Worm (Caenorhabditis elegans): Measurements from ENCODE around the gene fbxa-150.

Gene fbxa-150

DNA sequence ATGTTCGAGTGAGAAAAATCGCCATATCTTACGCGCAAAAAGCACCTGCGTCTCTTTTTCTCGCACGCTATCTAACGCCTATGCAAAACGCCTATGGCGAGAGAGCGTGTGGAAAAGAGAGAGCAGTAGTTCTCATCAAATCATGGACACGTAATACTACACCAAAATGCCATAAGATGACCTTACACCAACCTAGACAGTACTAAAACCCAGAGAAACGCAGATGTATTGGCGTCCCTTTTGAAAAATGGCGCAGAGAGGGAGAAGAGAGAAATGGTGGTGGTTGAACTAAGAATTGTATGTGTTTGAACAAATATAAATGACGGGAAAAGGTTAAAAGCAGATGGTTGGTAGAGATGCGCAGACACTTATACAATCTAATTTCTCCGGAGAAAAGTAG is 16.7 kb downstream of the fbxa-150 start, which contains the start of gene Y38H6C.16:
Gene Y38H6C.16 (minus strand): TSS at position 293 of the 400 bp plus-strand sequence.
- TF ChIP-seq nhr-237 (tag; optimal IDR thresholded peaks at IDR 0.05): no peak
- peak; percentile 49 for TF ChIP-seq nhr-25 (tag; optimal IDR thresholded peaks at IDR 0.05)

DNA sequence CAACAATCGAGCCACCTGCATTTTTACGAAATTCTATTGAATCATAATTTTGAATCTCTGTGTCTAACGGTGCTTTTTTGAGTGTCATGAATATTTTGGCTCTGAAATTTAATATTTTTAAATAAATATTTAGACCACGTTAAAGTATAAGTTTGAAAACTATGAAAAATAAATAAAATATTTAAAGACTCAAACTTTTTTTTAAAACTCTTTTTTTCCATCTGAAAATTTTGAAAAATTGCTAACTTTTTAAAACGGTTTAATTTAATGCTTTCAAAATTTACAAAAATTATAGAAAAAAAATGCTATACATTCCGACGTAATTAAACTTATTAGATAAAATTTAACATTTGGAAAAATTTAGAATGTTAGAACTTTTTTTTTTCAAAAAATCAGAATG is 21.7 kb downstream of the fbxa-150 start, which contains the start of gene slc-36.3:
Gene slc-36.3 (minus strand): TSS at position 101 of the 400 bp plus-strand sequence.
- TF ChIP-seq ztf-4 (tag; optimal IDR thresholded peaks at IDR 0.05) (no peak), unc-62 (GFP tag; optimal IDR thresholded peaks at IDR 0.05) (no peak), mdl-1 (tag; optimal IDR thresholded peaks at IDR 0.05) (no peak), nhr-237 (tag; optimal IDR thresholded peaks at IDR 0.05) (no peak), nhr-67 (tag; optimal IDR thresholded peaks at IDR 0.05) (no peak), zag-1 (tag; optimal IDR thresholded peaks at IDR 0.05) (no peak), elt-3 (tag; optimal IDR thresholded peaks at IDR 0.05) (no peak), fos-1 (tag; optimal IDR thresholded peaks at IDR 0.05) (no peak), ceh-28 (tag; optimal IDR thresholded peaks at IDR 0.05) (no peak), snpc-4 (tag; optimal IDR thresholded peaks at IDR 0.05) (no peak), aly-2 (tag; optimal IDR thresholded peaks at IDR 0.05) (no peak)

DNA sequence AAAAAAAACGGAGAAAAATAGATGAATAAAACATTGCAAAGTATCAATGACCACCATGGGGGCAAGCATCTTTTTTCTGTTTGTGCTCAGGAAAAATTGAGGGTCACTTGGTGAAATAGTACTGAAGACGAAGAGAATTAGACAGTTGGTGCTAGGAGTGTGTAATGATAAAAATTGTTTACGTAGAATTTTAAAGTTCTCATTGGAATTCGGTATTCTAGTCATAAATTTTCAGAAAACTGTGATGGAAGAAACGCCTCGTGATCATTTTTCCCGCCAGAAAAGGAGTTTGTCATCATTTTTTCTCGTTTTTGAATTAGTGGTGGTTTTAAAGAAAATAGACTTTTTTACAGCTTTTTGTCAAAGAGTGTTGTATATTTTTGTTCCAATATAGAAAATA is 22.2 kb downstream of the fbxa-150 start:
- TF ChIP-seq ceh-82 (tag; optimal IDR thresholded peaks at IDR 0.05) (no peak), elt-2 (tag; optimal IDR thresholded peaks at IDR 0.05) (peak; percentile 13), pha-4 (tag; optimal IDR thresholded peaks at IDR 0.05) (peak; percentile 16)

DNA sequence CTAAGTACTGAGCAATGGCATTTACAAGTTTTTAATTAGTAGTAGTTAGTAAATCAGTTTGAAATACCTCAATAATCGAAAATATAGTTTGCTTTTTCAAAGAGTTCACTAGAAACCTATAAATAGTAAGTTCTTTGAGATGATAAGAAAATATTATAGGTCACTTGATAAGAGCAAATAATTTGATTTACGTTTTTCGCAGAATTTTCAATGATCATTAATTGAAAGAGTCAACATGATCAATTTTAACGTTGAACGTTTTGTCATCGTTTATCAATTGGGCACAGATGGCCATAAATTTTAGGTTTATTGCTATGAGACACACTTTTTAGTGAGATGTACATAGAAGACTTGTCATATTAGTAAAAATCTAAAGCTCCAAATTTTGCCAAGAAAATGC is 23.3 kb downstream of the fbxa-150 start:
- TF ChIP-seq R02D3.7 (tag; optimal IDR thresholded peaks at IDR 0.05): no peak
- no peak for TF ChIP-seq tbx-2 (tag; optimal IDR thresholded peaks at IDR 0.05)
- no peak for TF ChIP-seq lin-39 (tag; optimal IDR thresholded peaks at IDR 0.05)
- peak; percentile 41 for TF ChIP-seq elt-2 (tag; optimal IDR thresholded peaks at IDR 0.05)
- peak; percentile 53 for TF ChIP-seq pha-4 (tag; optimal IDR thresholded peaks at IDR 0.05)
- TF ChIP-seq lin-15B (tag; optimal IDR thresholded peaks at IDR 0.05): no peak
- TF ChIP-seq pqm-1 (tag; optimal IDR thresholded peaks at IDR 0.05): peak; percentile 71

DNA sequence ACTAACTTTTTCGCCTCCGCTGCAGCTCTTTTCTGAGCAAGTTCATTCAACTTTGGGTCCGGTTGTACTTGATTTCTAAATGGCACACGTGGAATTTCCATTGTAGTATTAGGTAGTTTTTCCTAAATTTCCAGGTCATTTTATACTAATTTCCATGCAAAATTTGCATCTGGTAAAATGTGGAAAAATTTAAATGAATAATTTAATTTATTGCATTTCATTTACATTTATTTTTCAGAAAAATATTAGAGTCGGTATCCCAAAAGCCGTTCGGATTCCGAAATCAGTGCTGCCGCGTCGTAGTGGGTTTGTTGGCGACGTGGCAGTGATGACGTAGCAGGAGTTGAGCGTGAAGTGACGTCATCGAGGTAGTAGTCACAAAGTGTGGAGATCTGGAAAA is 24.6 kb downstream of the fbxa-150 start, which contains the start of gene Y38H6C.18:
Gene Y38H6C.18 (minus strand): TSS at position 101 of the 400 bp plus-strand sequence.
- no peak for TF ChIP-seq ceh-28 (tag; optimal IDR thresholded peaks at IDR 0.05)
- TF ChIP-seq skn-1 (tag; optimal IDR thresholded peaks at IDR 0.05): no peak
- TF ChIP-seq nhr-67 (tag; optimal IDR thresholded peaks at IDR 0.05): no peak
- TF ChIP-seq jun-1 (tag; optimal IDR thresholded peaks at IDR 0.05): no peak
- no peak for TF ChIP-seq lsy-12 (tag; optimal IDR thresholded peaks at IDR 0.05)
- no peak for TF ChIP-seq nhr-23 (tag; optimal IDR thresholded peaks at IDR 0.05)
- no peak for TF ChIP-seq pha-4 (tag; optimal IDR thresholded peaks at IDR 0.05)
- no peak for TF ChIP-seq lin-15B (tag; optimal IDR thresholded peaks at IDR 0.05)
- no peak for TF ChIP-seq egl-5 (tag; optimal IDR thresholded peaks at IDR 0.05)
- TF ChIP-seq ceh-9 (tag; optimal IDR thresholded peaks at IDR 0.05): no peak
- no peak for TF ChIP-seq snpc-4 (tag; optimal IDR thresholded peaks at IDR 0.05)
- TF ChIP-seq nhr-28 (tag; optimal IDR thresholded peaks at IDR 0.05): no peak
- no peak for TF ChIP-seq ceh-82 (tag; optimal IDR thresholded peaks at IDR 0.05)
- no peak for TF ChIP-seq ama-1 (optimal IDR thresholded peaks at IDR 0.05)
- no peak for TF ChIP-seq elt-3 (tag; optimal IDR thresholded peaks at IDR 0.05)
- TF ChIP-seq mml-1 (tag; optimal IDR thresholded peaks at IDR 0.05): no peak
- no peak for TF ChIP-seq aly-2 (tag; optimal IDR thresholded peaks at IDR 0.05)

DNA sequence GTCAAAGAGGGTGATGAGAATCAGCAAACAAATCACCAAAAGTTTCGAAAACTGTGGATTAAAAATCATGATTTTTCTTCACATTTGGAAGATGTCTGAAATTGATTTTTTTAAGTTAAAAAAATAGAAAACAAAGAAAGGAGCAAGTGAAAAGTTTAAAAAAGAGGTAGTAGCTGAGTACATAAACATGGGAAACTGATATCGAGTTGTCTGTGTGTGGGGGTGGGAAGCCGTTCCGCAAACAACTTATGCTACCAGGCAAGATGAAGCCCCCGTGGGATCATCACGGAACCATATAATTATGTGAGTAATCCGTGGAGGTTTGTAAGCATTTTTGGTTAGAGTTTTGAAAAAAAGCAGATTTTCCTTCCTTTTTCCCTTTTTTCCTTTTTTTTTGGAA is 28.7 kb downstream of the fbxa-150 start, which contains the start of gene Y38H6C.20:
Gene Y38H6C.20 (minus strand): TSS at position 101 of the 400 bp plus-strand sequence.
- no peak for TF ChIP-seq eor-1 (tag; optimal IDR thresholded peaks at IDR 0.05)
- TF ChIP-seq mdl-1 (tag; optimal IDR thresholded peaks at IDR 0.05): no peak
- TF ChIP-seq aly-2 (tag; optimal IDR thresholded peaks at IDR 0.05): no peak
- TF ChIP-seq daf-12 (tag; optimal IDR thresholded peaks at IDR 0.05): no peak
- no peak for TF ChIP-seq fos-1 (tag; optimal IDR thresholded peaks at IDR 0.05)
- TF ChIP-seq tbx-2 (tag; optimal IDR thresholded peaks at IDR 0.05): no peak

DNA sequence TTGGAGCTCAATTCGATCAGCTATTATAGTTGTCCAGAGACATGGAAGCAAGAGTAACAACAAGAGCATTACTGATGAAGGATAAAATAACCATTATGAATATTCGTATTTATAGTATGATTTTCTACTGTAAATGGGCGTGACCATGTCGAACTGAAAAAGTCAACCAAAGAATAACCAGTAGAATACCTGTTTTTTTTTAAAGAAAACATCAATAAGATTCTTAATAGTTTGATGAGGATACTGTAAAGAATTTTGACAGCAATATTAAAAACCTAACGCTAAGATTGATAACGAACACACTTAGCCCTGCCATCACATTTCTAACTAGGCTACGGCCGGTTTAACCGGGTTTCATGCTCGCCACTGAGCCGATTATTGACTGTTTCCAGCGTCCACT is 30.6 kb downstream of the fbxa-150 start, which contains the start of gene vmo-1:
Gene vmo-1 (minus strand): TSS at position 101 of the 400 bp plus-strand sequence.
- TF ChIP-seq fkh-10 (GFP tag; optimal IDR thresholded peaks at IDR 0.05) (no peak), pha-4 (tag; optimal IDR thresholded peaks at IDR 0.05) (no peak), jun-1 (tag; optimal IDR thresholded peaks at IDR 0.05) (no peak), mdl-1 (tag; optimal IDR thresholded peaks at IDR 0.05) (no peak), nhr-237 (tag; optimal IDR thresholded peaks at IDR 0.05) (no peak), ceh-9 (tag; optimal IDR thresholded peaks at IDR 0.05) (no peak), pqm-1 (tag; optimal IDR thresholded peaks at IDR 0.05) (no peak), tbx-2 (tag; optimal IDR thresholded peaks at IDR 0.05) (no peak), lsy-12 (tag; optimal IDR thresholded peaks at IDR 0.05) (no peak), unc-39 (tag; optimal IDR thresholded peaks at IDR 0.05) (no peak), fkh-2 (tag; optimal IDR thresholded peaks at IDR 0.05) (no peak), nhr-76 (tag; optimal IDR thresholded peaks at IDR 0.05) (no peak), sea-2 (GFP tag; optimal IDR thresholded peaks at IDR 0.05) (no peak), lin-39 (tag; optimal IDR thresholded peaks at IDR 0.05) (no peak), fos-1 (tag; optimal IDR thresholded peaks at IDR 0.05) (no peak), nhr-23 (tag; optimal IDR thresholded peaks at IDR 0.05) (no peak), ztf-4 (tag; optimal IDR thresholded peaks at IDR 0.05) (no peak), nhr-77 (tag; optimal IDR thresholded peaks at IDR 0.05) (no peak)
